Fruit fly (Drosophila melanogaster) whole organism, wandering third instar larva: Measurements from ENCODE around the gene CG13829.

Source experiments
- CG32264 ChIP-seq: fragments of 200-800 bp; sonication (Bioruptor generic); optimal IDR thresholded peaks from 2 replicates; lab custom pipeline; 2016; ENCODE audit warnings: missing biosample characterization, missing genetic modification characterization
- Dfd ChIP-seq: fragments of >200 bp; optimal IDR thresholded peaks from 2 replicates; lab custom pipeline; 2017; ENCODE audit warnings: missing biosample characterization, missing genetic modification characterization
- Dif ChIP-seq: fragments of 200-275, 200-300 bp; sonication (Bioruptor generic); optimal IDR thresholded peaks from 2 replicates; lab custom pipeline; 2018; ENCODE audit warnings: missing biosample characterization, missing genetic modification characterization; ENCODE audit not compliant: partially characterized antibody
- GATAd ChIP-seq: sonication (Bioruptor generic); optimal IDR thresholded peaks from 2 replicates; lab custom pipeline; 2016; ENCODE audit warnings: missing biosample characterization, missing genetic modification characterization
- HLH106 ChIP-seq: fragments of 200-800 bp; optimal IDR thresholded peaks from 3 replicates; lab custom pipeline; 2019; ENCODE audit warnings: missing biosample characterization, mild to moderate bottlenecking, missing genetic modification characterization, moderate library complexity
- Hnf4 ChIP-seq: fragments of 200-800 bp; sonication (Bioruptor generic); optimal IDR thresholded peaks from 2 replicates; lab custom pipeline; 2016; ENCODE audit warnings: missing biosample characterization, mild to moderate bottlenecking, missing genetic modification characterization
- Hr78 ChIP-seq: fragments of >200 bp; optimal IDR thresholded peaks from 2 replicates; lab custom pipeline; 2017; ENCODE audit warnings: missing biosample characterization, missing genetic modification characterization
- Hr83 ChIP-seq: fragments of 200-300 bp; sonication (Bioruptor generic); optimal IDR thresholded peaks from 2 replicates; lab custom pipeline; 2016; ENCODE audit warnings: missing biosample characterization, mild to moderate bottlenecking, missing genetic modification characterization, moderate library complexity; ENCODE audit not compliant: poor library complexity, severe bottlenecking
- Jra ChIP-seq: sonication (Bioruptor generic); optimal IDR thresholded peaks from 2 replicates; lab custom pipeline; 2016; ENCODE audit warnings: missing biosample characterization, missing genetic modification characterization
- Mio ChIP-seq: sonication (Bioruptor generic); optimal IDR thresholded peaks from 2 replicates; lab custom pipeline; 2016; ENCODE audit warnings: missing biosample characterization, missing genetic modification characterization
- Myc ChIP-seq: fragments of >200 bp; optimal IDR thresholded peaks from 2 replicates; lab custom pipeline; 2017
- Rel ChIP-seq, 2 experiments: fragments of 200-800 bp; sonication (Bioruptor generic) in 1 of 2; optimal IDR thresholded peaks; 2 replicates in 1 of 2; 3 replicates in 1 of 2; lab custom pipeline; 2016 to 2019; ENCODE audit warnings: mild to moderate bottlenecking in 2 of 2, missing biosample characterization in 2 of 2, missing genetic modification characterization in 2 of 2, moderate library complexity in 1 of 2
- Sp1 ChIP-seq: fragments of 200-800 bp; sonication (Bioruptor generic); optimal IDR thresholded peaks from 3 replicates; lab custom pipeline; 2019; ENCODE audit warnings: missing biosample characterization, mild to moderate bottlenecking, missing genetic modification characterization, moderate library complexity
- Vsx2 ChIP-seq: fragments of 200-300, 225-300 bp; sonication (Bioruptor generic); optimal IDR thresholded peaks from 2 replicates; lab custom pipeline; 2018; ENCODE audit warnings: missing biosample characterization, missing genetic modification characterization; ENCODE audit not compliant: partially characterized antibody
- br ChIP-seq: fragments of 200-800 bp; sonication (Bioruptor generic); optimal IDR thresholded peaks from 2 replicates; lab custom pipeline; 2016; ENCODE audit warnings: missing biosample characterization, missing genetic modification characterization
- brk ChIP-seq: fragments of 200-800 bp; sonication (Bioruptor generic); optimal IDR thresholded peaks from 2 replicates; lab custom pipeline; 2016; ENCODE audit warnings: missing biosample characterization, mild to moderate bottlenecking, missing genetic modification characterization
- dmrt93B ChIP-seq: fragments of 200-800 bp; sonication (Bioruptor generic); optimal IDR thresholded peaks from 2 replicates; lab custom pipeline; 2018; ENCODE audit warnings: missing biosample characterization, mild to moderate bottlenecking, missing genetic modification characterization
- dsf ChIP-seq: sonication (Bioruptor generic); optimal IDR thresholded peaks from 2 replicates; lab custom pipeline; 2016; ENCODE audit warnings: missing biosample characterization, missing genetic modification characterization, borderline replicate concordance
- ey ChIP-seq: fragments of 200-800 bp; sonication (Bioruptor generic); optimal IDR thresholded peaks from 2 replicates; lab custom pipeline; 2016; ENCODE audit warnings: missing biosample characterization, missing genetic modification characterization
- foxo ChIP-seq, 2 experiments: fragments of 200-800 bp; sonication (Bioruptor generic); optimal IDR thresholded peaks; 2 replicates in 1 of 2; 3 replicates in 1 of 2; lab custom pipeline; 2016 to 2017; ENCODE audit warnings: missing biosample characterization in 2 of 2, missing genetic modification characterization in 2 of 2
- fru ChIP-seq: fragments of 200-800 bp; sonication (Bioruptor generic); optimal IDR thresholded peaks from 3 replicates; lab custom pipeline; 2016; ENCODE audit warnings: missing biosample characterization, mild to moderate bottlenecking, missing genetic modification characterization
- h ChIP-seq: fragments of 200-800 bp; sonication (Bioruptor generic); optimal IDR thresholded peaks from 3 replicates; lab custom pipeline; 2016; ENCODE audit warnings: missing biosample characterization, mild to moderate bottlenecking, missing genetic modification characterization
- jim ChIP-seq: fragments of 175-275, 200-325 bp; sonication (Bioruptor generic); optimal IDR thresholded peaks from 2 replicates; lab custom pipeline; 2016; ENCODE audit warnings: missing biosample characterization, mild to moderate bottlenecking, missing genetic modification characterization
- lola ChIP-seq: fragments of >200 bp; optimal IDR thresholded peaks from 2 replicates; lab custom pipeline; 2017; ENCODE audit warnings: missing biosample characterization, missing genetic modification characterization
- pan ChIP-seq: fragments of >200 bp; optimal IDR thresholded peaks from 2 replicates; lab custom pipeline; 2017
- rgr ChIP-seq: fragments of 200-800 bp; sonication (Bioruptor generic); optimal IDR thresholded peaks from 3 replicates; lab custom pipeline; 2016; ENCODE audit warnings: missing biosample characterization, mild to moderate bottlenecking, missing genetic modification characterization
- sage ChIP-seq: fragments of 200-800 bp; sonication (Bioruptor generic); optimal IDR thresholded peaks from 2 replicates; lab custom pipeline; 2016; ENCODE audit warnings: missing biosample characterization, mild to moderate bottlenecking, missing genetic modification characterization
- sv ChIP-seq: fragments of 200-800 bp; sonication (Bioruptor generic); optimal IDR thresholded peaks from 3 replicates; lab custom pipeline; 2016; ENCODE audit warnings: missing biosample characterization, missing genetic modification characterization
- usp ChIP-seq: fragments of >200 bp; optimal IDR thresholded peaks from 2 replicates; lab custom pipeline; 2017; ENCODE audit warnings: missing biosample characterization, missing genetic modification characterization

CG13829 gene

dm6 chr3R:23161288-23161870 lies at the start of gene CG13829:
Gene CG13829 (minus strand): TSS chr3R:23161338.
- TF ChIP-seq Vsx2 (GFP tag; lab: Kevin White, UChicago) (peak; percentile 93), Hr78 (GFP tag; lab: Kevin White, UChicago) (no peak), Rel (GFP tag; optimal IDR thresholded peaks at IDR 0.05; lab: Kevin White, UChicago) (no peak), Rel (tag; optimal IDR thresholded peaks at IDR 0.05; lab: Kevin White, UChicago) (peak; percentile 91), h (GFP tag; lab: Kevin White, UChicago) (peak; percentile 12)

- TF ChIP-seq foxo (GFP tag; optimal IDR thresholded peaks at IDR 0.05; lab: Kevin White, UChicago) = peak in 1 of 2 experiments; percentile 19
- TF ChIP-seq Hr78 (GFP tag; lab: Kevin White, UChicago) = no peak
- TF ChIP-seq HLH106 (tag; lab: Kevin White, UChicago) = no peak
- TF ChIP-seq Dif (GFP tag; lab: Kevin White, UChicago) = peak; percentile 31
- no peak for TF ChIP-seq brk (GFP tag; lab: Kevin White, UChicago)
- TF ChIP-seq Myc (lab: Kevin White, UChicago) = no peak
- no peak for TF ChIP-seq Jra (GFP tag; lab: Kevin White, UChicago)
- no peak for TF ChIP-seq Sp1
- peak; percentile 23 for TF ChIP-seq Hr83 (GFP tag; lab: Kevin White, UChicago)
- no peak for TF ChIP-seq jim (GFP tag; lab: Kevin White, UChicago)
- peak; percentile 32 for TF ChIP-seq Mio (GFP tag; lab: Kevin White, UChicago)
- no peak for TF ChIP-seq CG32264 (GFP tag; lab: Kevin White, UChicago)
- peak; percentile 1 for TF ChIP-seq rgr (GFP tag; lab: Kevin White, UChicago)
- TF ChIP-seq pan (lab: Kevin White, UChicago) = no peak
- peak; percentile 0 for TF ChIP-seq ey
- peak; percentile 43 for TF ChIP-seq br (GFP tag; lab: Kevin White, UChicago)
- TF ChIP-seq usp (GFP tag; lab: Kevin White, UChicago) = no peak
- TF ChIP-seq Rel (GFP tag; optimal IDR thresholded peaks at IDR 0.05; lab: Kevin White, UChicago) = peak; percentile 7
- peak; percentile 61 for TF ChIP-seq Rel (tag; optimal IDR thresholded peaks at IDR 0.05; lab: Kevin White, UChicago)
- TF ChIP-seq fru = no peak
- TF ChIP-seq h (GFP tag; lab: Kevin White, UChicago) = peak; percentile 61
- peak; percentile 34 for TF ChIP-seq Hnf4 (GFP tag; lab: Kevin White, UChicago)
- no peak for TF ChIP-seq sv (GFP tag; lab: Kevin White, UChicago)
- TF ChIP-seq, all 38 proteins: peak for 10
Observed at dm6 chr3R:23210243-23211215, 49.4 kb upstream of the CG13829 start.

- TF ChIP-seq GATAd (GFP tag; lab: Kevin White, UChicago) = no peak
- no peak for TF ChIP-seq sage (GFP tag; lab: Kevin White, UChicago)
- TF ChIP-seq dsf (GFP tag; lab: Kevin White, UChicago) = no peak
- no peak for TF ChIP-seq Sp1
- TF ChIP-seq dmrt93B = no peak
- TF ChIP-seq fru = no peak
- no peak for TF ChIP-seq Mio (GFP tag; lab: Kevin White, UChicago)
- no peak for TF ChIP-seq sv (GFP tag; lab: Kevin White, UChicago)
- no peak for TF ChIP-seq HLH106 (tag; lab: Kevin White, UChicago)
Observed at dm6 chr3R:23207254-23207653, 46.1 kb upstream of the CG13829 start.

- TF ChIP-seq CG32264 (GFP tag; lab: Kevin White, UChicago) (no peak), lola (GFP tag; lab: Kevin White, UChicago) (no peak), Hr78 (GFP tag; lab: Kevin White, UChicago) (no peak), Jra (GFP tag; lab: Kevin White, UChicago) (no peak), Dfd (no peak), Vsx2 (GFP tag; lab: Kevin White, UChicago) (no peak), Hnf4 (GFP tag; lab: Kevin White, UChicago) (no peak)
Observed at dm6 chr3R:23203934-23204333, 42.8 kb upstream of the CG13829 start, which contains the start of gene fzo. Gene fzo (minus strand): TSS chr3R:23204034.
